Worm (Caenorhabditis elegans): ENCODE results near the gene R12G8.1.

- TF ChIP-seq M03D4.4 (tag; optimal IDR thresholded peaks at IDR 0.05): no peak
- no peak for TF ChIP-seq nhr-12 (tag; optimal IDR thresholded peaks at IDR 0.05)
- no peak for TF ChIP-seq ztf-11 (tag; optimal IDR thresholded peaks at IDR 0.05)
- no peak for TF ChIP-seq elt-1 (tag; optimal IDR thresholded peaks at IDR 0.05; ENCODE audit: borderline replicate concordance, insufficient read depth)
- TF ChIP-seq nhr-237 (tag; optimal IDR thresholded peaks at IDR 0.05): no peak
- TF ChIP-seq mab-5 (tag; optimal IDR thresholded peaks at IDR 0.05): no peak
- TF ChIP-seq nhr-2 (tag; optimal IDR thresholded peaks at IDR 0.05): no peak
- no peak for TF ChIP-seq unc-62 (GFP tag; optimal IDR thresholded peaks at IDR 0.05)
Observed at ce11 chrV:17700728-17701262, 48.2 kb downstream of the R12G8.1 start, which contains the start of the genes Y26G10.5 and srh-32.
